Fruit fly (Drosophila melanogaster) whole organism, embryonic: ENCODE results near the gene CG43321.

Experiments used
- so ChIP-seq: fragments of 200-800 bp; sonication (Bioruptor generic); IDR thresholded peaks from 3 replicates; pipeline ENCODE4 v1.3.6; 2022; ENCODE audit warnings: missing biosample characterization, missing genetic modification characterization
- usp ChIP-seq: fragments of >200 bp; optimal IDR thresholded peaks from 2 replicates; lab custom pipeline; 2017; ENCODE audit warnings: missing biosample characterization, missing genetic modification characterization

DNA sequence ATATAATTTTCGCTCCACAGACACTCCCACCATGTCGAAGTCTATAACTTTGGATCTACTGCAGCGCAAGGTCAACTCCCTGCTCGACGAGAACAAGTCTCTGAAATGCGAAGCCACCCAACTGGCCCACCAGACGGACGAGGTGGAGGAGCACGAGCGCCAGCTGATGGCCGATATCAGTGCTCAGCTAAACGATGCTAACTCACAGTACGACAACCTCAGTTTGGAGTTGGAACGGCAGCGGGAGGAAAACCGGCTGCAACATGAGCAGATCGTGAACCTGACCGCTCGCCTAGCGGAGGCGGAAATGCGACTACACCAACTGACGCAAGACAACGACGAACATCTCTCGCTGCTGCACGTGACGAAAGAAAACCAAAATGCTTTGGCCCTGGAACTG, 39.7 kb downstream of the CG43321 start:
- no peak for TF ChIP-seq so (GFP tag; lab: Robert Waterston, UW)
- TF ChIP-seq usp (GFP tag; lab: Kevin White, UChicago), result no peak
